Fruit fly (Drosophila melanogaster) S2 (cell line): ENCODE data around the gene Cdlc2.

ENCODE experiments used
- CG8478 ChIP-seq: fragments of >200 bp; optimal IDR thresholded peaks from 2 replicates; lab custom pipeline; 2018
- CTCF ChIP-seq, 2 experiments: fragments of >200 bp; optimal IDR thresholded peaks; 2 replicates each; lab custom pipeline; 2018

Cdlc2 gene

DNA sequence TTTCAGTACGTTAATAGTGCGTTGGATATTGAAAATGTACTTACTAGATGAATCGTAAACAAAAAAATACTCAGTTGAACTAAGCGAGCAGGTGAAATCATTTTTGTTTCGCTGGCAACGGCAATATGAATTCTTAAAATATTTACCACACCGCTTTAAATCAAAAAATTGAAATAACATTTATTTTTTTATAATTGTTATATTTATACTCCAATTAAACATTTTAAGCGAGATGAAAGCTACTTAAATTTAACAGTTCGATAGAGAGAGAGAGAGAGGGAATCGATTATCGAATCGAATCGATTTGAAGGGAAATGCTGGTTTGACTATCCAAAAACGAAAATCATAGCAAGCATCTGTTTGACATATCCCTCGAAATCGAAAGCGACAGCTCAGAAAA lies at the start of gene Cdlc2, which contains the start of gene CG33922:
Gene Cdlc2 (plus strand): TSS at position 330 of the 400 bp plus-strand sequence.
Gene CG33922 (minus strand): TSS at position 101 of the 400 bp plus-strand sequence.
- no peak for TF ChIP-seq CTCF (optimal IDR thresholded peaks at IDR 0.05; lab: Kevin White, UChicago)
- no peak for TF ChIP-seq CG8478 (lab: Kevin White, UChicago)

DNA sequence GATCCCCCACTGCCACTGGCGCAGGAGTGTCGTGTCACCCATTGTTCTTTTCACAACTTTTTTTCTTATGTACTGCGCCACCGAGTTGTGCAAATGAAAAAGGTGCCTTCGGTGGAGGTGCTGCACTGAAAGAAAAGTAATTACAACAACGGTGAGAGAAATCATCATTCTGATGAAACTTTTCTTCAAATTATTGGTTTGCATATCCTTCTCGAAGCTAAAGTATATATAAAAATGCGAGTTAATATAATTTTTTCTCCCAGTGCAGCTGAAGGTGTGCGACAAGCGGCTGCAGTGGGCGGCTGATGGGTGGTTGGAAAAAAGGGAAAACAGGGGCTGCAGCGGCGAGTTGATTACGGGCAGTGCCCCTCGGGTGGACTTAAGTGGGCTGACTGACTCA lies 31.9 kb upstream of the Cdlc2 start:
- TF ChIP-seq CG8478 (lab: Kevin White, UChicago) (no peak), CTCF (optimal IDR thresholded peaks at IDR 0.05; lab: Kevin White, UChicago) (no peak)

DNA sequence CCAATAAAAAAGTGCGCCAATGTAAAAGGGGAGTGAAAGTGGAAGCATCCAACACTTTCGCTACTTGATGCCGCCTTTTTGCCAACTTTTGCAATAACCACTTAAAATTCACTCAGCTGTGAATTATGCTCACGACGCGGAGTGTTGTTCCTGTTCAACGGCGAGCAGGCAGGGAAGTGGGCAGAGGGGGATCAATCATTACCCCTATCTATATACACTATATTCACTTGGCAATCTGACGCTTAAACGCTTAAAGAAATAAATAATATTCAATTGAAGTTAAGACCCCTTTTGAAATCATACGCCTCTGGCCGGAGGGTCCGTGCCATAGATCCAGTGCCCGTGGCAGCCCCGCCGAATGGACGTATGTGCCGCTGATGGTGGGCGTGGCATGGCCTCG lies 28.9 kb upstream of the Cdlc2 start:
- TF ChIP-seq CG8478 (lab: Kevin White, UChicago) (no peak), CTCF (optimal IDR thresholded peaks at IDR 0.05; lab: Kevin White, UChicago) (no peak)

DNA sequence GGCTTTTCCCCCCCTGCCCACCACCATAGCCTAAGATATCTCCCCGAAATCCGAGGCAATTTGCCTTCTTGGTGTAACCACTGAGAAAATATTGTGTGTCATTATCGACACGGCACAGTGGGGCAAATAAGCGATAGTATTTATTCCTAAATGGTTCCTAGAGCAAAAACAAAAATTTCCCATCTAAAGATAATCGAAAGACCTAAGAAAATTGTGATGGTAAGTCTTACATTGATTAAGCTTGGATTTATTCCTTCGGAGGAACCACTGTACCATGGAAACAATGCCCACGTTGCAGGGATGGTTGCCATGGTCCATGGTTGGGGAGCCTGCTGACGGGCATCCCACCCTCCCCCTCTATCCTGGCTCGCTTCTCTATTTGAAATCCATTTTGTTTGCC lies 27.8 kb upstream of the Cdlc2 start:
- TF ChIP-seq CG8478 (lab: Kevin White, UChicago) = no peak
- no peak for TF ChIP-seq CTCF (optimal IDR thresholded peaks at IDR 0.05; lab: Kevin White, UChicago)

DNA sequence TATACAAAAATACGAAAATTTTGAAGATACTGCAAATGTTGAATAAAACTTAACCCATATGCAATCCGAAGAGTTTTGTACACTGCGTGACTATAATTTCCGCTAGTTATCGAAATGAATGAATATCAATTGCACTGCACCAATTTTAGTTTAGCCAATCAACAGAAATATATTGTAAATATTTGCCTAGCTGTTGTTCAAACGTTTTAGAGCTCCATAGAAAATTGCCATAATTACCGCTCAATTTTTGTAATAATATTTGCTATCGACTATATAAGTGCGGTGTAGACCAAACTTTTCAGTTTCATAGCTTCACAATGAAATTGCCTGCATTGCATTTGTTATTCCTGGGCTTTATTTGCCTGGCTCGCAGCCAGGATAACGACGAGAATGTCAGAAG lies 15.3 kb upstream of the Cdlc2 start, which contains the start of gene a5:
Gene a5 (plus strand): TSS at position 301 of the 400 bp plus-strand sequence.
- TF ChIP-seq CTCF (optimal IDR thresholded peaks at IDR 0.05; lab: Kevin White, UChicago) = no peak
- no peak for TF ChIP-seq CG8478 (lab: Kevin White, UChicago)

DNA sequence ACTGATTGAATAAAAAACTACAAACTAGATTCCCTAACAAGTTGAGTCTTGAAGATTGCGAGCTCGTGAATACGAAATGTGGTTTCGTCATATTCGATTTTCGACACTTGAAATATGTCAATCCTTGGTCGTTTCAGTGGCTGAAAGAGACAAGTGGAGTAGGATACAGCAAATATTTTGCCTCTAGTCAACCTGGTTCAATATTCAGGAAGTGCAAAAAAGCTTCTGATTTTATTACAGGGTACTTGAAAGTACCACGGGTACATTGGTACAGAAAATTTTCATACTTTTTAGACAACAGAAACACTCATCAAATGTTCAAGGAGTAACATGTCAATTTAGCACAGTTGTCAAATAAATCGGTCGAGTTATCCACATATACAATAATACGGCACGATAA lies 10.4 kb upstream of the Cdlc2 start, which contains the start of gene CG5440:
Gene CG5440 (plus strand): TSS at position 301 of the 400 bp plus-strand sequence.
- no peak for TF ChIP-seq CTCF (optimal IDR thresholded peaks at IDR 0.05; lab: Kevin White, UChicago)
- TF ChIP-seq CG8478 (lab: Kevin White, UChicago) = no peak

DNA sequence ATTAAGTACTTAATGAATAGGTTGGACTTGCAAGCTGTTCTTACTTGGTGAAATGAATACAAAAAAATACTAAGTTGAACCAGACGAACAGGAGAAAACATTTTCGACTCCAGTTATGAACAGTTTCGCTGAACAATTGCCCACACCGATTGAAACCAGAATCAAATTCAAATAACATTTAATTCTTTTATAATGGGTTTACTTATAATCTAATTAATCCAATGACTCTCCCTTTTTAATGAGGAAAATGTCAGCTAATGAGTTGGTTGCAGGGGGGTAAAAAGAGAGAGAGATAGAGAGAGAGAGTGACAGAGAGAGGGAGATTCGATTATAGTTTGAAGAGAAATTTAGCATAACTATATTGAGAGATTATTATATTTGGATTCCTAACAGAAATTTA lies 2.2 kb upstream of the Cdlc2 start, which contains the start of gene CG33923:
Gene CG33923 (minus strand): TSS at position 101 of the 400 bp plus-strand sequence.
- TF ChIP-seq CTCF (optimal IDR thresholded peaks at IDR 0.05; lab: Kevin White, UChicago) = no peak
- TF ChIP-seq CG8478 (lab: Kevin White, UChicago) = no peak

DNA sequence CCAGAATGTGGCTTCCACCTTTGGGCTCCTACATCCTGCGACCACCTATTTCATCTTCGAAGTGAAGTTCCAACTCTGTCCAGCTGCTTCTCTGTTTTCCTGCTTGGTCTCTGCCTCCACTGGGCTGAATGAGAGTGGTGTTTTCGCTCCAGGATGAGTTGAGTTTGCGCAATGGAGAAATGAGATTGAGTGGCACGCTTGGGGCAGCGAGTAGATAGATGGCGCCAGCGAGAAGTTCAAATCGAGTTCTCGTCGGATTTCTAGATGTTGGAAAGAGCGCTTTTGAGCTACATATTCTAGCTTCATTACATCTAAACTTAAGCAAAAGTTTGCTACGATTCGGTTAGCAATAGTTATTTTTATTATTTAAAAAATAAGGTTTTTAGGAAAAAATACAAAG lies 1.8 kb downstream of the Cdlc2 start:
- TF ChIP-seq CG8478 (lab: Kevin White, UChicago) = no peak
- peak; percentile 16 to 53 for TF ChIP-seq CTCF (optimal IDR thresholded peaks at IDR 0.05; lab: Kevin White, UChicago)

DNA sequence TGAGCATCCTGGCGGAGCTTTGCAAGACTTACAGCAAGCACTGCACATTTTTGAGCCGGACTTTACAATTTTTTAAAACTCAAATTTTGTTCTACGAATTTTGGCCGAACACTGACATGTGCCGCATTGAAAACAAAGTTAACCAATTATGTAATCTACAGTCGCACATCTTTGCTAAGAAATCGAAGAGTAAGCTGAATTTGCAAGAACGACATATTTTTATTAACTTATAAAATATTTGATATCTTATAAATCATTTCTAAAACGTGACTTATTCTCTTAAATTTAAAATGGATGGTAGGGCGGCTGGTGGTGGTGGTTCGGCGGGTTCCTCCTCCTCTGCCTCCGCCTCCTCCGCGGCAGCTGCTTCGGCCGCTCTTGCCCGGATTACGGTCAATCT lies 8.6 kb downstream of the Cdlc2 start, which contains the start of gene CG5556:
Gene CG5556 (minus strand): TSS at position 101 of the 400 bp plus-strand sequence.
- TF ChIP-seq CTCF (optimal IDR thresholded peaks at IDR 0.05; lab: Kevin White, UChicago) = no peak
- TF ChIP-seq CG8478 (lab: Kevin White, UChicago) = no peak

DNA sequence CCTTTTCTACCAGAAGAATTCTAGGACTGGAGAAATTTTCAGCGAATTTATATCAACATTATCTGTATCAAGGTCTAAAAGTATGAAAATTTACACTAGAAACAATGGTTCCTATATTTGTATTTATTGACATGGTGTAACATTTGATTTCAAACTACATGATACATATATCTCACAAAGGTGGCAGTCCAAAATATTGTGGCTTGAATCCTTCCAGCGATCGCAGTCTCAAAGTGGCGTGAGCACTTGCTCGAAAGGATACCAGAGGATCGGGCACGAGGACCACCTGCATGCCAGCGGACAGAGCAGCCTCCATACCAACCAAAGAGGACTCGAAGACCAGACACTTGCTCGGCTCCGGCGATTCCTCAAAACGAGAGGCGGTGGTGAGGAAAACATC lies 9.8 kb downstream of the Cdlc2 start, which contains the start of gene CG5561:
Gene CG5561 (minus strand): TSS at position 101 of the 400 bp plus-strand sequence.
- no peak for TF ChIP-seq CG8478 (lab: Kevin White, UChicago)
- TF ChIP-seq CTCF (optimal IDR thresholded peaks at IDR 0.05; lab: Kevin White, UChicago) = no peak

DNA sequence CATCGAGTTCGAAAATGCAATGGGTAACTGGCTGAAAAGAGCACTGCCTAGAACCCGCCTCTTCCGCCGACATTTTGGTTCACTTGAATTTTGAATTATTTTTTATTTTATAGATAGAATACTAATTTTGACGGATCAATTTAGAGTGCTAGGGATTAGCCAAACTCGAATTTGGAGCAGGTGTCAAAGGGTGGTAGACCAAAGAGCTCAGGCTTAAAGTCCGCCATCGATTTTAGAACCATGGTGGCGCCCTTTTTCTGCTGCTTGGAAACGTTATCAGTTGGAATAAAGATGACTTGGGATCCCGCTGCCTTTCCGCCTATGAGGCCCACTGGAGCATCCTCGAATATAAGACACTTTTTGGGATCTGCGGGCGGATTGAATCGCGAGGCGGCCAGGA lies 10.6 kb downstream of the Cdlc2 start, which contains the start of gene CG31924:
Gene CG31924 (minus strand): TSS at position 101 of the 400 bp plus-strand sequence.
- no peak for TF ChIP-seq CTCF (optimal IDR thresholded peaks at IDR 0.05; lab: Kevin White, UChicago)
- TF ChIP-seq CG8478 (lab: Kevin White, UChicago) = no peak

DNA sequence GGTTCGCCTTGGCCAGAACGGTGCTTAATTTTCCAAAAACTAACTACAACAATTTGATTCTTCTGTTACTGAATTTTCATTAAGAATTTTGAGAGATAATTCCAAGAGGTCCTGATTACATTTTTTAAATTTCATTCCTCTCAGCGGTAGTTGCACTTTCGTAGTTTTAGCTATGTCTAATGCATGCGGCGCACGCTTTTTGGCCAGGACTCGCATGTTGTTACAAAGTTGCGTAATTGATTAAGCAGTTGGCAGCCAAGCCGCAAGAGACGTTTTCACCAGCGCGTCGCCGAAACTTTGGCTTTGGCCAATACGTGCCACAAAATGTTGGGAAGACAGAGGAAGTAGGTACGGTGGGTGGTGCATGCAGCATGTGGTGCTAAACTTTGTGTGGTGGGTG lies 11.6 kb downstream of the Cdlc2 start, which contains the start of gene CG5565:
Gene CG5565 (minus strand): TSS at position 101 of the 400 bp plus-strand sequence.
- TF ChIP-seq CG8478 (lab: Kevin White, UChicago) (no peak), CTCF (optimal IDR thresholded peaks at IDR 0.05; lab: Kevin White, UChicago) (no peak)

DNA sequence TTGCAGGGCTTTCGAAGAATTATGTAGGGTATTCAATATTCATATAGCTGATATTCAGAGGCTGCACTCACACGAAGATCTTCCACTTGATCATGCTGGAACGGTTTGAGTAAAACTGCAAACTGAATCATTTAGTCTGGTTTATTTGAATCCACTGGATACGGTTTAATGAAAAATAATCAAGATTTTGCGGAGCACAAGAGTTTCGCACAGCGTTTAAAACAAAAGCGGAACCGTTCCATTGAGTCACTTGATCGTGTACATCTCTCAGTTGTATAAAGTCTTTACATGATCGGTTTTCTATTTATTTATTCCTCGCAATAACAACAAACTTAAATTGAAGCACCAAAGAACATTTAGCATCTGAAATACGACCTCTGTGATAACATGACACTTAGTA lies 15.5 kb downstream of the Cdlc2 start, which contains the start of gene CG31659:
Gene CG31659 (minus strand): TSS at position 101 of the 400 bp plus-strand sequence.
- no peak for TF ChIP-seq CTCF (optimal IDR thresholded peaks at IDR 0.05; lab: Kevin White, UChicago)

DNA sequence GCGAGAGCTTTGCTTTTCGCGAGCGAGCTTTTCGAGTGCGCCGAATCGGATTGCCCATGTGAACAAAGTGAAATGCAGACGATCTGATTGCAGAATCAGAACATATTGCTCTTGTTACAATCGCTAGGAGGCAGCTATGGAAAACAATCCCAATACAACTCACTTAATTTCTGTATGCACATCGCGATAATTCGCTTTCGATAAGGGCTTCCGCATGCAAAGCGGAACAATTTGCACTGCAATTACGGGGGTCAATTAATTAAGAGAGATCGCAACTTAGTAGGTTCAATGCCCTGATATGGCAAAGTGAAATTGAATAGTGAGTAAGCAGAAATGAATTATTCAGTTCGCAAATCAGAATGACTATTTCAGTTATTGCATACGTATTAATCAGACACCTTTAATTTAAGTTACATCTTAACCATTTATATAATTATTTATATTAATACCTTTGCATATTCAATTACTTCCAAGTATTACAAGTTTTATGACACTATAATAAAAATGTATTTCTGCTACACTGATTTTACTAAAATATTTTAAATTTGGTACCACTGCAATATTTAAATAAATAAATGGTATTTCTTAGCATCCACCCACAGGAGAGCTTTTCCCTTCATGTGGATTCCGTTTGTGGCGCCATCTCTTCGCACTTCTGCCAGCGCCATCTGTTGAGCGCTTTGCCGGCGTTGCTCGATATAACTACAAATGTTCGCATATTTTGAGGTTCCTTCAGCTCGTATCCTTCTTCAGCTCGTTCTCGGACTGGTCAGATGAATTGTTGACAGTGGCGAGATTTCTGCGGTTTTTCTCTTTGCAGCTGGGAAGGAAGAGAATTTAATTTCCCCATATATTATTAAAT lies 17.8 kb downstream of the Cdlc2 start, which contains the start of gene NLaz:
Gene NLaz (minus strand): TSS at position 51 of the 862 bp plus-strand sequence.
- TF ChIP-seq CTCF (optimal IDR thresholded peaks at IDR 0.05; lab: Kevin White, UChicago) = peak; percentile 65 to 82
- no peak for TF ChIP-seq CG8478 (lab: Kevin White, UChicago)

DNA sequence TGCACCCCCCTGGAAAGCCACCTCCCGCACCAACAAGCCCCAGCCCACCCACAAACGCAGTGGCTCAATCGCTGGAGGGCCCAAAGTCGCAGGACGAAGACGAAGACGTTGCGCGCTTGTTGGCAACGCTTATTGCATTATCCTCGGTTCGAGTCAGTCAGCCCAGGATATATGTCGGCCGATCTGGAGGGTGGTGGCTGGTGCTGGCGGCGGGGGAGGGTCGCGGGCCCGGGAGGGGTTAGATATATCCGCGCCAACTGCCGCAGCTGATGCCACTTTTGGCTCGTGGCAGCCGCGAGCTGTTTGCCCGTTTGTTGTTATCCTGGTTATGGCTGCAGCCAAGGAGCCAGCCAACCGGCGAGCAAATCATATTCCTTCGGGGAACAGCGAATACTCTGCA lies 20.8 kb downstream of the Cdlc2 start:
- no peak for TF ChIP-seq CG8478 (lab: Kevin White, UChicago)
- no peak for TF ChIP-seq CTCF (optimal IDR thresholded peaks at IDR 0.05; lab: Kevin White, UChicago)
